Fruit fly (Drosophila melanogaster): ENCODE measurements around the gene sdk.

Gene sdk

dm6 chrX:753553-753952 is 66.9 kb downstream of the sdk start, which contains the start of gene CG13361:
TSS of gene CG13361 (minus strand) at chrX:753653.
- TF ChIP-seq CG32006 (GFP tag; optimal IDR thresholded peaks at IDR 0.05): no peak

dm6 chrX:755642-756332 is 69.2 kb downstream of the sdk start:
- TF ChIP-seq pdm3 (GFP tag; optimal IDR thresholded peaks at IDR 0.05) (peak; percentile 91), dac (GFP tag; optimal IDR thresholded peaks at IDR 0.05) (peak; percentile 74), CG7368 (GFP tag; optimal IDR thresholded peaks at IDR 0.05) (peak; percentile 83), Ets96B (tag; optimal IDR thresholded peaks at IDR 0.05) (peak; percentile 83), dsx (GFP tag; optimal IDR thresholded peaks at IDR 0.05; ENCODE audit: poor library complexity, severe bottlenecking) (peak; percentile 79), CG11762 (GFP tag; optimal IDR thresholded peaks at IDR 0.05; ENCODE audit: insufficient read depth) (peak; percentile 84), CG8119 (GFP tag; IDR thresholded peaks at IDR 0.05) (peak; percentile 92), vri (GFP tag; optimal IDR thresholded peaks at IDR 0.05) (peak; percentile 96), CG6854 (GFP tag; optimal IDR thresholded peaks at IDR 0.05) (no peak), CG6276 (GFP tag; optimal IDR thresholded peaks at IDR 0.05) (peak; percentile 91), CG6792 (GFP tag; optimal IDR thresholded peaks at IDR 0.05) (peak; percentile 83), eg (GFP tag; IDR thresholded peaks at IDR 0.05) (peak; percentile 95), esn (GFP tag; optimal IDR thresholded peaks at IDR 0.05) (peak; percentile 83), ss (GFP tag; optimal IDR thresholded peaks at IDR 0.05) (peak; percentile 84), CG15336 (GFP tag; IDR thresholded peaks at IDR 0.05) (peak; percentile 91), net (GFP tag; optimal IDR thresholded peaks at IDR 0.05) (peak; percentile 90), Blimp-1 (GFP tag; optimal IDR thresholded peaks at IDR 0.05) (peak; percentile 10), CG34406 (GFP tag; optimal IDR thresholded peaks at IDR 0.05) (peak; percentile 71), CG1621 (tag; optimal IDR thresholded peaks at IDR 0.05) (peak; percentile 79), CG11902 (GFP tag; optimal IDR thresholded peaks at IDR 0.05) (peak; percentile 64), Met (GFP tag; optimal IDR thresholded peaks at IDR 0.05) (peak; percentile 88), Gug (GFP tag; IDR thresholded peaks at IDR 0.05) (peak; percentile 90), Eip78C (GFP tag) (peak; percentile 97), Hr39 (GFP tag; optimal IDR thresholded peaks at IDR 0.05) (peak; percentile 84), CG3919 (GFP tag; optimal IDR thresholded peaks at IDR 0.05) (peak; percentile 88), CG6163 (GFP tag; IDR thresholded peaks at IDR 0.05) (no peak; the same call in 1 of the 3 replicates), fd85E (GFP tag; optimal IDR thresholded peaks at IDR 0.05) (peak; percentile 69), CG3032 (tag; optimal IDR thresholded peaks at IDR 0.05) (peak; percentile 78), achi (GFP tag; optimal IDR thresholded peaks at IDR 0.05) (peak; percentile 82), CG11294 (GFP tag; IDR thresholded peaks at IDR 0.05) (peak; percentile 82), lz (GFP tag; optimal IDR thresholded peaks at IDR 0.05) (peak; percentile 84), Eip93F (GFP tag; optimal IDR thresholded peaks at IDR 0.05) (no peak), CG32006 (GFP tag; optimal IDR thresholded peaks at IDR 0.05) (peak; percentile 91), CG10669 (GFP tag; optimal IDR thresholded peaks at IDR 0.05) (peak; percentile 86), salr (GFP tag; optimal IDR thresholded peaks at IDR 0.05) (peak; percentile 62 to 65), Sox14 (GFP tag; optimal IDR thresholded peaks at IDR 0.05) (peak; percentile 94), topi (GFP tag; optimal IDR thresholded peaks at IDR 0.05) (peak; percentile 81), acj6 (GFP tag; optimal IDR thresholded peaks at IDR 0.05) (peak; percentile 82), Smox (GFP tag; optimal IDR thresholded peaks at IDR 0.05) (peak; percentile 77), Sox102F (GFP tag; optimal IDR thresholded peaks at IDR 0.05) (peak; percentile 85), Hr4 (GFP tag; optimal IDR thresholded peaks at IDR 0.05) (peak; percentile 91), CG6808 (GFP tag; optimal IDR thresholded peaks at IDR 0.05) (peak; percentile 77), fkh (GFP tag; optimal IDR thresholded peaks at IDR 0.05) (peak; percentile 52), Eip75B (GFP tag; optimal IDR thresholded peaks at IDR 0.05) (peak; percentile 90), CG8632 (GFP tag; optimal IDR thresholded peaks at IDR 0.05) (peak; percentile 78), CG16779 (tag; optimal IDR thresholded peaks at IDR 0.05) (peak; percentile 78), CG8319 (GFP tag; optimal IDR thresholded peaks at IDR 0.05) (peak; percentile 48), CG31627 (GFP tag; optimal IDR thresholded peaks at IDR 0.05) (peak; percentile 80)

Measured in whole organism, prepupa.